Worm (Caenorhabditis elegans) whole organism, L4 larva: ENCODE measurements around the gene C33D3.3.

ENCODE experiments used
- ZK546.5 ChIP-seq, 2 experiments: sonication (generic microtip); optimal IDR thresholded peaks; 2 replicates each; lab custom pipeline; 2017; ENCODE audit warnings: missing biosample characterization in 2 of 2, missing genetic modification characterization in 2 of 2
- ceh-44 ChIP-seq: fragments of 200-800 bp; sonication (Bioruptor generic); IDR thresholded peaks from 2 replicates; pipeline ENCODE4 v1.3.6; 2022; ENCODE audit warnings: missing genetic modification reagents, missing genetic modification characterization, missing compliant biosample characterization
- ces-1 ChIP-seq: fragments of 150-350 bp; sonication (generic microtip); optimal IDR thresholded peaks from 4 replicates; lab custom pipeline; 2014; ENCODE audit warnings: missing biosample characterization, missing genetic modification reagents, missing genetic modification characterization
- daf-12 ChIP-seq: fragments of 150-350 bp; optimal IDR thresholded peaks from 2 replicates; lab custom pipeline; 2014; ENCODE audit warnings: missing biosample characterization, missing genetic modification reagents, missing genetic modification characterization
- lin-13 ChIP-seq: fragments of 150-350 bp; optimal IDR thresholded peaks from 2 replicates; lab custom pipeline; 2014; ENCODE audit warnings: missing biosample characterization, missing genetic modification reagents, missing genetic modification characterization
- lin-15B ChIP-seq: fragments of 150-350 bp; sonication (generic microtip); optimal IDR thresholded peaks from 3 replicates; lab custom pipeline; 2014; ENCODE audit warnings: missing biosample characterization, missing genetic modification characterization
- lir-3 ChIP-seq: sonication (generic microtip); optimal IDR thresholded peaks from 2 replicates; lab custom pipeline; 2016; ENCODE audit warnings: mild to moderate bottlenecking, missing genetic modification characterization, missing compliant biosample characterization
- lsy-2 ChIP-seq, 2 experiments: fragments of 150-350 bp in 1 of 2; sonication (generic microtip) in 1 of 2; optimal IDR thresholded peaks; 2 replicates each; lab custom pipeline; 2014 to 2017; ENCODE audit warnings: missing biosample characterization in 2 of 2, missing genetic modification characterization in 2 of 2
- madf-5 ChIP-seq, 2 experiments: fragments of 200-800 bp; sonication (Bioruptor generic); IDR thresholded peaks; 2 replicates each; pipeline ENCODE4 v1.3.6; 2022; ENCODE audit warnings: missing compliant biosample characterization in 2 of 2, missing genetic modification characterization in 2 of 2
- mdl-1 ChIP-seq, 2 experiments: fragments of 150-350 bp in 1 of 2; sonication (generic microtip) in 1 of 2; optimal IDR thresholded peaks; 2 replicates each; lab custom pipeline; 2014 to 2017; ENCODE audit warnings: missing biosample characterization in 2 of 2, missing genetic modification characterization in 2 of 2
- nhr-28 ChIP-seq: fragments of 150-350 bp; optimal IDR thresholded peaks from 2 replicates; lab custom pipeline; 2014; ENCODE audit warnings: missing biosample characterization, missing genetic modification characterization
- pha-4 ChIP-seq, 2 experiments: fragments of 150-350 bp in 1 of 2; fragments of 200-800 bp in 1 of 2; sonication (Bioruptor generic) in 1 of 2; IDR thresholded peaks in 1 of 2; optimal IDR thresholded peaks in 1 of 2; 2 replicates each; pipeline versions ENCODE4 v1.3.6 to Lab custom; 2014 to 2022; ENCODE audit warnings: missing genetic modification characterization in 2 of 2, missing genetic modification reagents in 2 of 2, missing biosample characterization in 1 of 2, missing compliant biosample characterization in 1 of 2
- snpc-4 ChIP-seq: fragments of 150-350 bp; optimal IDR thresholded peaks from 2 replicates; lab custom pipeline; 2014; ENCODE audit warnings: missing biosample characterization, missing genetic modification characterization
- zag-1 ChIP-seq: fragments of 150-350 bp; optimal IDR thresholded peaks from 2 replicates; lab custom pipeline; 2014; ENCODE audit warnings: missing biosample characterization, missing genetic modification characterization

DNA sequence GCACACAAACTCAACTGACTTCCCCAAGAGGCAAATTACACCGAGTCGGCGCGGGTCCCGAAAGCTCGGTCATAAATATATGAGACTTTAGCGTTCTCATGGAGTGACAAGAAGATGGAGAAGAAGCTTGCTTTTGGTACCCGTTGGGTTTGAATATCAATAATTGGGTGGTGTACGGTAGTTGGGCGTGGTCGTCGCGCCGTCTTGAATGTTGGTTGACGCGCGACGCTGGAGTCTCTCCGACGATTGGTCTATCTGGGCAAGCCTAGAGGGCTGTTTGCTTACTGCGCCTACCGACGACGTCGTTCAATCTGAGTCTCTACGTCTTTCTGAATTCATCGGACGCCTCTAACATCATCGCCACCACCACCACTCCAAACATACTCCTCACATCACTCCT is 29.7 kb downstream of the C33D3.3 start:
- TF ChIP-seq lsy-2 (tag; optimal IDR thresholded peaks at IDR 0.05; lab: Kevin White, UChicago) = no peak
- no peak for TF ChIP-seq mdl-1 (tag; optimal IDR thresholded peaks at IDR 0.05; lab: Kevin White, UChicago)
- TF ChIP-seq nhr-28 (tag; lab: Kevin White, UChicago) = no peak
- no peak for TF ChIP-seq snpc-4 (tag; lab: Kevin White, UChicago)
- no peak for TF ChIP-seq zag-1 (tag; lab: Kevin White, UChicago)
- no peak for TF ChIP-seq pha-4 (GFP tag; IDR thresholded peaks at IDR 0.05; lab: Robert Waterston, UW)
- TF ChIP-seq pha-4 (tag; optimal IDR thresholded peaks at IDR 0.05; lab: Kevin White, UChicago) = no peak
- TF ChIP-seq lin-15B (tag; lab: Kevin White, UChicago) = no peak
- no peak for TF ChIP-seq ZK546.5 (tag; optimal IDR thresholded peaks at IDR 0.05; lab: Kevin White, UChicago)
- no peak for TF ChIP-seq lir-3 (tag; lab: Kevin White, UChicago)
- TF ChIP-seq ceh-44 (GFP tag; lab: Robert Waterston, UW) = no peak
- no peak for TF ChIP-seq lin-13 (GFP tag; lab: Kevin White, UChicago)
- TF ChIP-seq madf-5 (GFP tag; IDR thresholded peaks at IDR 0.05; lab: Robert Waterston, UW) = no peak
- no peak for TF ChIP-seq ces-1 (GFP tag; lab: Kevin White, UChicago)
- TF ChIP-seq daf-12 (tag; lab: Kevin White, UChicago) = no peak
